Worm (Caenorhabditis elegans): ENCODE measurements around the gene lgc-36.

DNA sequence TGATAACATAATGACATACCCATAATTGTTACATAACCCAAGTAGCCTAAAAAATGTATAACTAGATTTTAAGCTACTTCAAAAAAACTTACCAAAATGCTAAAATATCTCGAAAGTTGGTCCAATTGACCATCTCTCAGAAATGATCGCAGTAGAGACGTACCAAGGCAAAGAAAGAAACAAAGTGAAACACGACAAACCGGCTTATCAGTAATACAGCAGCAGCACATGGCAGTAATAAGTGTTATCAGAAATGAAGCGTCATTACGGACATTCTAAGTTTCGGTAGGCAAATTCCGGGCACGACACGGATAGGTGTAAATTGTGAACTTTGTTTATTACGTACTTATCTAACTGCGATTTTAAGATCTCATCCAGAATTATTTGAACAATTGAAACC lies 6.7 kb upstream of the lgc-36 start, which contains the start of gene cln-3.1:
- TF ChIP-seq W03F9.2 (tag; optimal IDR thresholded peaks at IDR 0.05) (no peak), dao-5 (tag; optimal IDR thresholded peaks at IDR 0.05) (no peak)

Data from whole organism, L4/young adult.